Worm (Caenorhabditis elegans) whole organism, mixed stage, embryonic: ENCODE data around the gene F20D6.10.

Experiments used
- blmp-1 ChIP-seq: fragments of 150-350 bp; optimal IDR thresholded peaks from 2 replicates; lab custom pipeline; 2014; ENCODE audit warnings: missing biosample characterization, missing genetic modification characterization
- ceh-43 ChIP-seq: fragments of 200-800 bp; sonication (Bioruptor generic); optimal IDR thresholded peaks from 2 replicates; lab custom pipeline; 2018; ENCODE audit warnings: mild to moderate bottlenecking, missing genetic modification characterization, moderate library complexity, missing compliant biosample characterization
- elt-3 ChIP-seq: fragments of 150-350 bp; optimal IDR thresholded peaks from 2 replicates; lab custom pipeline; 2014; ENCODE audit warnings: missing biosample characterization, missing genetic modification characterization
- flh-1 ChIP-seq: fragments of 200-800 bp; sonication (Bioruptor generic); optimal IDR thresholded peaks from 2 replicates; lab custom pipeline; 2018; ENCODE audit warnings: mild to moderate bottlenecking, missing genetic modification characterization, moderate library complexity, missing compliant biosample characterization
- ham-2 ChIP-seq: fragments of 200-800 bp; sonication (Bioruptor generic); optimal IDR thresholded peaks from 2 replicates; lab custom pipeline; 2018; ENCODE audit warnings: mild to moderate bottlenecking, missing genetic modification characterization, missing compliant biosample characterization
- lsy-2 ChIP-seq: fragments of 150-350 bp; optimal IDR thresholded peaks from 2 replicates; lab custom pipeline; 2014; ENCODE audit warnings: missing biosample characterization, missing genetic modification characterization
- nhr-2 ChIP-seq: fragments of 150-350 bp; optimal IDR thresholded peaks from 2 replicates; lab custom pipeline; 2014; ENCODE audit warnings: missing biosample characterization, missing genetic modification characterization
- nhr-237 ChIP-seq: fragments of 150-350 bp; optimal IDR thresholded peaks from 2 replicates; lab custom pipeline; 2014; ENCODE audit warnings: missing biosample characterization, missing genetic modification characterization
- nhr-76 ChIP-seq: sonication (generic microtip); optimal IDR thresholded peaks from 2 replicates; lab custom pipeline; 2017; ENCODE audit warnings: missing biosample characterization, missing genetic modification characterization
- pha-4 ChIP-seq: fragments of 150-350 bp; optimal IDR thresholded peaks from 2 replicates; lab custom pipeline; 2018; ENCODE audit warnings: missing biosample characterization, missing genetic modification reagents, missing genetic modification characterization
- snpc-4 ChIP-seq: fragments of 150-350 bp; optimal IDR thresholded peaks from 2 replicates; lab custom pipeline; 2014; ENCODE audit warnings: missing biosample characterization, missing genetic modification characterization
- sptf-1 ChIP-seq: sonication (generic microtip); optimal IDR thresholded peaks from 2 replicates; lab custom pipeline; 2017; ENCODE audit warnings: mild to moderate bottlenecking, missing genetic modification characterization, moderate library complexity, missing compliant biosample characterization
- unc-39 ChIP-seq: fragments of 150-350 bp; optimal IDR thresholded peaks from 2 replicates; lab custom pipeline; 2014; ENCODE audit warnings: missing biosample characterization, missing genetic modification characterization
- ztf-11 ChIP-seq: fragments of 150-350 bp; optimal IDR thresholded peaks from 2 replicates; lab custom pipeline; 2014; ENCODE audit warnings: missing biosample characterization, missing genetic modification characterization

ce11 chrV:8169150-8169549 is 26.6 kb downstream of the F20D6.10 start:
- no peak for TF ChIP-seq lsy-2 (tag; lab: Kevin White, UChicago)
- TF ChIP-seq nhr-76, result no peak
- no peak for TF ChIP-seq flh-1 (GFP tag; lab: Kevin White, UChicago)
- TF ChIP-seq snpc-4 (tag; lab: Kevin White, UChicago), result no peak
- no peak for TF ChIP-seq sptf-1 (tag; lab: Kevin White, UChicago)
- no peak for TF ChIP-seq blmp-1 (tag; lab: Kevin White, UChicago)
- no peak for TF ChIP-seq ceh-43 (GFP tag; lab: Kevin White, UChicago)
- no peak for TF ChIP-seq pha-4 (tag; lab: Kevin White, UChicago)
- TF ChIP-seq ztf-11 (tag; lab: Kevin White, UChicago), result no peak
- no peak for TF ChIP-seq elt-3 (tag; lab: Kevin White, UChicago)
- TF ChIP-seq unc-39 (tag; lab: Kevin White, UChicago), result no peak
- TF ChIP-seq nhr-2 (tag; lab: Kevin White, UChicago), result no peak
- no peak for TF ChIP-seq ham-2 (GFP tag; lab: Kevin White, UChicago)
- TF ChIP-seq nhr-237 (tag; lab: Kevin White, UChicago), result no peak
